Fruit fly (Drosophila melanogaster): ENCODE measurements around the gene CG13933.

dm6 chr3L:1741107-1741506 is 33.8 kb downstream of the CG13933 start:
- no peak for TF ChIP-seq CG13424 (tag; optimal IDR thresholded peaks at IDR 0.05)
- TF ChIP-seq CG14441 (GFP tag; IDR thresholded peaks at IDR 0.05), result peak; percentile 14; the same call in 1 of the 2 replicates
- no peak for TF ChIP-seq HLH54F (GFP tag; optimal IDR thresholded peaks at IDR 0.05)
- TF ChIP-seq trem (tag; optimal IDR thresholded peaks at IDR 0.05), result no peak
- no peak for TF ChIP-seq hkb (optimal IDR thresholded peaks at IDR 0.05)
- TF ChIP-seq hkb (GFP tag; IDR thresholded peaks at IDR 0.05), result 0 out of 2 replicates have a peak, but pooled peaks have one; percentile 11
- no peak for TF ChIP-seq Blimp-1 (GFP tag; optimal IDR thresholded peaks at IDR 0.05)
- TF ChIP-seq exex (tag; optimal IDR thresholded peaks at IDR 0.05), result no peak
